Fruit fly (Drosophila melanogaster) whole organism, embryonic: Measurements from ENCODE around the gene ph-p.
A peak's percentile ranks its signal among the peaks of the same experiment; 100 is the strongest.

ENCODE experiments used
- CG10959 ChIP-seq: fragments of 200-800 bp; sonication (Bioruptor generic); IDR thresholded peaks from 2 replicates; pipeline ENCODE4 v1.3.6; 2022; ENCODE audit warnings: missing biosample characterization, missing genetic modification characterization
- CG13624 ChIP-seq: fragments of 200-800 bp; sonication (Bioruptor generic); optimal IDR thresholded peaks from 2 replicates; lab custom pipeline; 2016; ENCODE audit warnings: missing biosample characterization, missing genetic modification characterization
- CG14667 ChIP-seq: fragments of 200-800 bp; sonication (Bioruptor generic); IDR thresholded peaks from 2 replicates; pipeline ENCODE4 v1.3.6; 2022; ENCODE audit warnings: missing biosample characterization, missing genetic modification characterization
- CG15011 ChIP-seq: fragments of 200-800 bp; sonication (Bioruptor generic); optimal IDR thresholded peaks from 3 replicates; lab custom pipeline; 2018; ENCODE audit warnings: missing biosample characterization, mild to moderate bottlenecking, missing genetic modification characterization
- CG17912 ChIP-seq: fragments of 200-800 bp; sonication (Bioruptor generic); optimal IDR thresholded peaks from 2 replicates; lab custom pipeline; 2018; ENCODE audit warnings: missing biosample characterization, mild to moderate bottlenecking, missing genetic modification characterization
- CG2875 ChIP-seq: fragments of 200-800 bp; sonication (Bioruptor generic); optimal IDR thresholded peaks from 2 replicates; lab custom pipeline; 2017; ENCODE audit warnings: missing biosample characterization, mild to moderate bottlenecking, missing genetic modification characterization, missing genetic modification reagents
- D19A ChIP-seq: fragments of 200-800 bp; optimal IDR thresholded peaks from 3 replicates; lab custom pipeline; 2019; ENCODE audit warnings: missing biosample characterization, mild to moderate bottlenecking, missing genetic modification characterization, moderate library complexity
- Dek ChIP-seq: fragments of 200-800 bp; sonication (Bioruptor generic); optimal IDR thresholded peaks from 3 replicates; lab custom pipeline; 2019; ENCODE audit warnings: missing biosample characterization, mild to moderate bottlenecking, missing genetic modification characterization, moderate library complexity
- Dp ChIP-seq: fragments of 200-800 bp; sonication (Bioruptor generic); optimal IDR thresholded peaks from 2 replicates; lab custom pipeline; 2018; ENCODE audit warnings: missing biosample characterization, mild to moderate bottlenecking, missing genetic modification characterization, moderate library complexity
- Elba2 ChIP-seq: fragments of 200-800 bp; sonication (Bioruptor generic); optimal IDR thresholded peaks from 3 replicates; lab custom pipeline; 2016; ENCODE audit warnings: missing biosample characterization, missing genetic modification characterization
- Hr3 ChIP-seq: fragments of 200-800 bp; sonication (Bioruptor generic); optimal IDR thresholded peaks from 3 replicates; lab custom pipeline; 2016; ENCODE audit warnings: missing biosample characterization, missing genetic modification characterization
- Myb ChIP-seq: fragments of 200-800 bp; sonication (Bioruptor generic); optimal IDR thresholded peaks from 2 replicates; lab custom pipeline; 2016; ENCODE audit warnings: missing biosample characterization, missing genetic modification characterization
- ab ChIP-seq: fragments of 200-800 bp; sonication (Bioruptor generic); optimal IDR thresholded peaks from 2 replicates; lab custom pipeline; 2016; ENCODE audit warnings: missing biosample characterization, missing genetic modification characterization
- ap ChIP-seq: fragments of 200-800 bp; sonication (Bioruptor generic); IDR thresholded peaks from 2 replicates; pipeline ENCODE4 v1.3.6; 2022; ENCODE audit warnings: missing biosample characterization, missing genetic modification characterization
- cato ChIP-seq: fragments of 200-800 bp; sonication (Bioruptor generic); optimal IDR thresholded peaks from 2 replicates; lab custom pipeline; 2016; ENCODE audit warnings: missing biosample characterization, missing genetic modification characterization, borderline replicate concordance
- dimm ChIP-seq: fragments of 200-800 bp; sonication (Bioruptor generic); IDR thresholded peaks from 2 replicates; pipeline ENCODE4 v1.3.6; 2022; ENCODE audit warnings: missing biosample characterization, missing genetic modification characterization
- dmrt99B ChIP-seq: fragments of 200-800 bp; sonication (Bioruptor generic); optimal IDR thresholded peaks from 2 replicates; lab custom pipeline; 2018; ENCODE audit warnings: missing biosample characterization, mild to moderate bottlenecking, missing genetic modification characterization, moderate library complexity
- nau ChIP-seq: fragments of 200-800 bp; sonication (Bioruptor generic); optimal IDR thresholded peaks from 3 replicates; lab custom pipeline; 2017; ENCODE audit warnings: missing biosample characterization, mild to moderate bottlenecking, missing genetic modification characterization, missing genetic modification reagents
- pum ChIP-seq: fragments of 200-800 bp; sonication (Bioruptor generic); optimal IDR thresholded peaks from 2 replicates; lab custom pipeline; 2016; ENCODE audit warnings: missing biosample characterization, missing genetic modification characterization
- pzg ChIP-seq: fragments of 200-800 bp; sonication (Bioruptor generic); optimal IDR thresholded peaks from 3 replicates; lab custom pipeline; 2018; ENCODE audit warnings: missing biosample characterization, mild to moderate bottlenecking, missing genetic modification characterization, moderate library complexity
- scrt ChIP-seq: fragments of 200-800 bp; sonication (Bioruptor generic); optimal IDR thresholded peaks from 2 replicates; lab custom pipeline; 2018; ENCODE audit warnings: missing biosample characterization, mild to moderate bottlenecking, missing genetic modification characterization, moderate library complexity

Gene ph-p

dm6 chrX:2076412-2077357 is 61.5 kb downstream of the ph-p start, which contains the start of gene CG4025 (continued):
- TF ChIP-seq Myb (no peak), ab (GFP tag; lab: Kevin White, UChicago) (no peak), CG10959 (GFP tag; lab: Robert Waterston, UW) (no peak), ap (GFP tag; lab: Robert Waterston, UW) (no peak), Elba2 (GFP tag; lab: Kevin White, UChicago) (no peak), nau (GFP tag; lab: Kevin White, UChicago) (no peak), dmrt99B (tag; lab: Kevin White, UChicago) (no peak), D19A (tag; lab: Kevin White, UChicago) (no peak), CG13624 (GFP tag; lab: Kevin White, UChicago) (no peak), cato (GFP tag; lab: Kevin White, UChicago) (no peak), scrt (GFP tag; lab: Kevin White, UChicago) (no peak), Hr3 (GFP tag; lab: Kevin White, UChicago) (no peak), Dek (no peak), pum (GFP tag; lab: Kevin White, UChicago) (no peak), CG15011 (no peak), dimm (GFP tag; lab: Robert Waterston, UW) (no peak), CG14667 (GFP tag; lab: Robert Waterston, UW) (no peak), Dp (GFP tag; lab: Kevin White, UChicago) (peak; percentile 74), pzg (GFP tag; lab: Kevin White, UChicago) (peak; percentile 34), CG17912 (GFP tag; lab: Kevin White, UChicago) (no peak), CG2875 (GFP tag; lab: Kevin White, UChicago) (no peak)
